Worm (Caenorhabditis elegans) whole organism, late embryonic: ENCODE measurements around the gene Y69A2AR.1.
A peak's percentile ranks its signal among the peaks of the same experiment; 100 is the strongest.

Source experiments
- K02D7.2 ChIP-seq: sonication (generic microtip); optimal IDR thresholded peaks from 2 replicates; lab custom pipeline; 2017; ENCODE audit warnings: mild to moderate bottlenecking, missing genetic modification characterization, missing compliant biosample characterization
- K09A11.1 ChIP-seq: sonication (generic microtip); optimal IDR thresholded peaks from 2 replicates; lab custom pipeline; 2017; ENCODE audit warnings: antibody characterized with exemption, mild to moderate bottlenecking, missing genetic modification characterization, missing compliant biosample characterization; ENCODE audit not compliant: insufficient read depth
- T23F11.4 ChIP-seq: fragments of 200-800 bp; sonication (Bioruptor generic); optimal IDR thresholded peaks from 2 replicates; lab custom pipeline; 2018; ENCODE audit warnings: mild to moderate bottlenecking, missing genetic modification characterization, missing compliant biosample characterization
- Y22D7AL.16 ChIP-seq: sonication (generic microtip); optimal IDR thresholded peaks from 2 replicates; lab custom pipeline; 2016; ENCODE audit warnings: missing genetic modification characterization, missing compliant biosample characterization
- ahr-1 ChIP-seq: sonication (generic microtip); optimal IDR thresholded peaks from 2 replicates; lab custom pipeline; 2016; ENCODE audit warnings: missing genetic modification characterization, missing compliant biosample characterization
- ceh-2 ChIP-seq: sonication (generic microtip); optimal IDR thresholded peaks from 2 replicates; lab custom pipeline; 2016; ENCODE audit warnings: missing genotype, missing genetic modification characterization, missing compliant biosample characterization
- ceh-22 ChIP-seq: sonication (generic microtip); optimal IDR thresholded peaks from 2 replicates; lab custom pipeline; 2017; ENCODE audit warnings: missing biosample characterization, missing genetic modification characterization
- ceh-24 ChIP-seq: sonication (generic microtip); optimal IDR thresholded peaks from 2 replicates; lab custom pipeline; 2016; ENCODE audit warnings: mild to moderate bottlenecking, missing genetic modification characterization, missing compliant biosample characterization
- ceh-30 ChIP-seq: fragments of 150-350 bp; optimal IDR thresholded peaks from 2 replicates; lab custom pipeline; 2014; ENCODE audit warnings: missing biosample characterization, missing genetic modification characterization
- ceh-6 ChIP-seq: fragments of 200-800 bp; sonication (Bioruptor generic); optimal IDR thresholded peaks from 2 replicates; lab custom pipeline; 2018; ENCODE audit warnings: mild to moderate bottlenecking, missing genetic modification characterization, missing compliant biosample characterization
- ceh-9 ChIP-seq: sonication (generic microtip); optimal IDR thresholded peaks from 2 replicates; lab custom pipeline; 2016; ENCODE audit warnings: mild to moderate bottlenecking, missing genetic modification characterization, inconsistent platforms, missing compliant biosample characterization
- dmd-4 ChIP-seq: sonication (generic microtip); optimal IDR thresholded peaks from 2 replicates; lab custom pipeline; 2016; ENCODE audit warnings: borderline replicate concordance, missing genetic modification characterization, missing compliant biosample characterization
- dve-1 ChIP-seq: sonication (generic microtip); optimal IDR thresholded peaks from 2 replicates; lab custom pipeline; 2017; ENCODE audit warnings: antibody characterized with exemption, mild to moderate bottlenecking, missing genetic modification characterization, missing compliant biosample characterization
- elt-2 ChIP-seq: sonication (generic microtip); optimal IDR thresholded peaks from 2 replicates; lab custom pipeline; 2016; ENCODE audit warnings: missing genetic modification reagents, missing genetic modification characterization, missing compliant biosample characterization
- elt-4 ChIP-seq: sonication (generic microtip); optimal IDR thresholded peaks from 2 replicates; lab custom pipeline; 2016; ENCODE audit warnings: missing genetic modification characterization, missing compliant biosample characterization
- ets-4 ChIP-seq: sonication (generic microtip); optimal IDR thresholded peaks from 2 replicates; lab custom pipeline; 2016; ENCODE audit warnings: missing genetic modification characterization, missing compliant biosample characterization
- fax-1 ChIP-seq: sonication (generic microtip); optimal IDR thresholded peaks from 2 replicates; lab custom pipeline; 2016; ENCODE audit warnings: missing genotype, missing genetic modification characterization, missing compliant biosample characterization
- fkh-10 ChIP-seq: fragments of 150-350 bp; optimal IDR thresholded peaks from 2 replicates; lab custom pipeline; 2014; ENCODE audit warnings: missing biosample characterization, missing genetic modification reagents, missing genetic modification characterization
- fkh-6 ChIP-seq: sonication (generic microtip); optimal IDR thresholded peaks from 2 replicates; lab custom pipeline; 2016; ENCODE audit warnings: missing genetic modification characterization, missing compliant biosample characterization
- hlh-13 ChIP-seq: fragments of 200-800 bp; sonication (Bioruptor generic); optimal IDR thresholded peaks from 2 replicates; lab custom pipeline; 2018; ENCODE audit warnings: mild to moderate bottlenecking, missing genetic modification characterization, missing compliant biosample characterization
- hlh-6 ChIP-seq: sonication (generic microtip); optimal IDR thresholded peaks from 2 replicates; lab custom pipeline; 2016; ENCODE audit warnings: missing genotype, missing genetic modification characterization, missing compliant biosample characterization
- hlh-8 ChIP-seq: sonication (generic microtip); optimal IDR thresholded peaks from 2 replicates; lab custom pipeline; 2016; ENCODE audit warnings: missing genotype, missing genetic modification characterization, missing compliant biosample characterization
- madf-2 ChIP-seq: sonication (generic microtip); optimal IDR thresholded peaks from 2 replicates; lab custom pipeline; 2017; ENCODE audit warnings: missing genetic modification characterization, missing compliant biosample characterization
- nhr-11 ChIP-seq: fragments of 150-350 bp; optimal IDR thresholded peaks from 2 replicates; lab custom pipeline; 2014; ENCODE audit warnings: missing biosample characterization, missing genetic modification characterization
- nhr-232 ChIP-seq: sonication (generic microtip); optimal IDR thresholded peaks from 2 replicates; lab custom pipeline; 2016; ENCODE audit warnings: missing genetic modification characterization, missing compliant biosample characterization
- pag-3 ChIP-seq: sonication (generic microtip); optimal IDR thresholded peaks from 2 replicates; lab custom pipeline; 2016; ENCODE audit warnings: missing compliant biosample characterization, missing genetic modification characterization, borderline replicate concordance
- pax-1 ChIP-seq: fragments of 150-350 bp; optimal IDR thresholded peaks from 2 replicates; lab custom pipeline; 2014; ENCODE audit warnings: missing biosample characterization, missing genetic modification characterization
- pqm-1 ChIP-seq: sonication (generic microtip); optimal IDR thresholded peaks from 2 replicates; lab custom pipeline; 2016; ENCODE audit warnings: missing genetic modification characterization, missing compliant biosample characterization
- pros-1 ChIP-seq: fragments of 150-350 bp; optimal IDR thresholded peaks from 2 replicates; lab custom pipeline; 2014; ENCODE audit warnings: missing biosample characterization, missing genetic modification reagents, missing genetic modification characterization
- ref-2 ChIP-seq: sonication (generic microtip); optimal IDR thresholded peaks from 2 replicates; lab custom pipeline; 2016; ENCODE audit warnings: missing genetic modification characterization, missing compliant biosample characterization
- rnt-1 ChIP-seq: sonication (generic microtip); optimal IDR thresholded peaks from 2 replicates; lab custom pipeline; 2016; ENCODE audit warnings: missing genetic modification characterization, missing compliant biosample characterization
- sdc-2 ChIP-seq: sonication (generic microtip); optimal IDR thresholded peaks from 2 replicates; lab custom pipeline; 2016; ENCODE audit warnings: missing genotype, missing genetic modification characterization, missing compliant biosample characterization
- sox-4 ChIP-seq: sonication (generic microtip); optimal IDR thresholded peaks from 2 replicates; lab custom pipeline; 2017; ENCODE audit warnings: mild to moderate bottlenecking, missing genetic modification characterization, inconsistent platforms, missing compliant biosample characterization
- syd-9 ChIP-seq: sonication (generic microtip); optimal IDR thresholded peaks from 2 replicates; lab custom pipeline; 2016; ENCODE audit warnings: mild to moderate bottlenecking, missing genetic modification characterization, moderate library complexity, missing compliant biosample characterization
- tbx-2 ChIP-seq: sonication (generic microtip); optimal IDR thresholded peaks from 2 replicates; lab custom pipeline; 2016; ENCODE audit warnings: missing genetic modification characterization, missing compliant biosample characterization
- tbx-7 ChIP-seq: sonication (generic microtip); optimal IDR thresholded peaks from 2 replicates; lab custom pipeline; 2016; ENCODE audit warnings: missing genotype, missing genetic modification characterization, missing compliant biosample characterization
- unc-3 ChIP-seq, 2 experiments: fragments of 200-800 bp in 1 of 2; sonication (Bioruptor generic) in 1 of 2; sonication (generic microtip) in 1 of 2; conservative IDR thresholded peaks in 1 of 2; optimal IDR thresholded peaks in 1 of 2; 2 replicates each; pipeline versions ENCODE4 v1.3.6 to Lab custom; 2016 to 2022; ENCODE audit warnings: missing compliant biosample characterization in 2 of 2, missing genetic modification characterization in 2 of 2, missing genetic modification reagents in 1 of 2
- unc-42 ChIP-seq: sonication (generic microtip); optimal IDR thresholded peaks from 2 replicates; lab custom pipeline; 2016; ENCODE audit warnings: missing genotype, missing genetic modification characterization, missing compliant biosample characterization
- unc-55 ChIP-seq: sonication (generic microtip); optimal IDR thresholded peaks from 2 replicates; lab custom pipeline; 2017; ENCODE audit warnings: missing biosample characterization, missing genetic modification reagents, missing genetic modification characterization
- zip-5 ChIP-seq: sonication (generic microtip); optimal IDR thresholded peaks from 2 replicates; lab custom pipeline; 2016; ENCODE audit warnings: missing genetic modification characterization, missing compliant biosample characterization
- ztf-16 ChIP-seq: sonication (generic microtip); optimal IDR thresholded peaks from 2 replicates; lab custom pipeline; 2017; ENCODE audit warnings: missing genetic modification characterization, missing compliant biosample characterization

The Y69A2AR.1 gene

ce11 chrIV:2666586-2667100, at the start of gene Y69A2AR.1:
Gene Y69A2AR.1 (plus strand): TSS chrIV:2667050.
- TF ChIP-seq fkh-6 (tag; lab: Kevin White, UChicago) = no peak
- TF ChIP-seq pag-3 (tag; lab: Kevin White, UChicago) = no peak
- no peak for TF ChIP-seq unc-42 (tag; lab: Kevin White, UChicago)
- no peak for TF ChIP-seq ahr-1
- no peak for TF ChIP-seq tbx-2 (tag; lab: Kevin White, UChicago)
- TF ChIP-seq madf-2 (tag; lab: Kevin White, UChicago) = no peak
- TF ChIP-seq nhr-11 (tag; lab: Kevin White, UChicago) = no peak
- TF ChIP-seq ceh-24 = no peak
- no peak for TF ChIP-seq T23F11.4 (GFP tag; lab: Kevin White, UChicago)
- TF ChIP-seq dve-1 (tag; lab: Kevin White, UChicago) = no peak
- TF ChIP-seq ceh-22 (tag; lab: Kevin White, UChicago) = no peak
- TF ChIP-seq zip-5 (tag; lab: Kevin White, UChicago) = no peak
- TF ChIP-seq pqm-1 (tag; lab: Kevin White, UChicago) = no peak
- no peak for TF ChIP-seq hlh-6 (tag; lab: Kevin White, UChicago)

ce11 chrIV:2618611-2619010, 48.2 kb upstream of the Y69A2AR.1 start, which contains the start of gene smf-3:
Gene smf-3 (plus strand): TSS chrIV:2618869.
- TF ChIP-seq elt-2 (tag; lab: Kevin White, UChicago) (peak; percentile 83), Y22D7AL.16 (tag; lab: Kevin White, UChicago) (no peak)

ce11 chrIV:2628171-2628570, 38.7 kb upstream of the Y69A2AR.1 start, which contains the start of gene ngn-1:
Gene ngn-1 (minus strand): TSS chrIV:2628271.
- TF ChIP-seq sdc-2 = no peak

ce11 chrIV:2630145-2630544, 36.7 kb upstream of the Y69A2AR.1 start:
- no peak for TF ChIP-seq ceh-30
- peak; percentile 68 for TF ChIP-seq elt-2 (tag; lab: Kevin White, UChicago)

ce11 chrIV:2634992-2635391, 31.9 kb upstream of the Y69A2AR.1 start:
- TF ChIP-seq K09A11.1 (no peak), hlh-13 (GFP tag; lab: Kevin White, UChicago) (no peak), ets-4 (tag; lab: Kevin White, UChicago) (no peak), elt-4 (tag; lab: Kevin White, UChicago) (no peak), syd-9 (tag; lab: Kevin White, UChicago) (no peak), nhr-232 (tag; lab: Kevin White, UChicago) (no peak), ceh-2 (no peak), pros-1 (tag; lab: Kevin White, UChicago) (no peak), fkh-10 (GFP tag; lab: Kevin White, UChicago) (no peak)
- TF ChIP-seq, all 69 proteins: peak for 0

- no peak for TF ChIP-seq fax-1 (tag; lab: Kevin White, UChicago)
- no peak for TF ChIP-seq madf-2 (tag; lab: Kevin White, UChicago)
- TF ChIP-seq fkh-6 (tag; lab: Kevin White, UChicago) = no peak
- TF ChIP-seq sox-4 = peak; percentile 38
- TF ChIP-seq K02D7.2 (tag; lab: Kevin White, UChicago) = peak; percentile 63
- peak; percentile 9 for TF ChIP-seq ztf-16 (tag; lab: Kevin White, UChicago)
- no peak for TF ChIP-seq hlh-6 (tag; lab: Kevin White, UChicago)
- TF ChIP-seq pax-1 (tag; lab: Kevin White, UChicago) = no peak
- TF ChIP-seq ref-2 (tag; lab: Kevin White, UChicago) = peak; percentile 10
- no peak for TF ChIP-seq elt-4 (tag; lab: Kevin White, UChicago)
- 0 out of 2 replicates have a peak, but pooled peaks have one; percentile 57 for TF ChIP-seq unc-3 (GFP tag; conservative IDR thresholded peaks at IDR 0.05; lab: Robert Waterston, UW)
- TF ChIP-seq unc-3 (tag; optimal IDR thresholded peaks at IDR 0.05; lab: Kevin White, UChicago) = no peak
- no peak for TF ChIP-seq syd-9 (tag; lab: Kevin White, UChicago)
- TF ChIP-seq Y22D7AL.16 (tag; lab: Kevin White, UChicago) = peak; percentile 59
- TF ChIP-seq dmd-4 = no peak
- no peak for TF ChIP-seq unc-55 (GFP tag; lab: Kevin White, UChicago)
- TF ChIP-seq pag-3 (tag; lab: Kevin White, UChicago) = no peak
- TF ChIP-seq ceh-6 (GFP tag; lab: Kevin White, UChicago) = peak; percentile 40
- peak; percentile 11 for TF ChIP-seq rnt-1 (tag; lab: Kevin White, UChicago)
- TF ChIP-seq ceh-9 (tag; lab: Kevin White, UChicago) = peak; percentile 65
- TF ChIP-seq tbx-7 (tag; lab: Kevin White, UChicago) = no peak
- no peak for TF ChIP-seq dve-1 (tag; lab: Kevin White, UChicago)
- TF ChIP-seq hlh-8 = no peak
- TF ChIP-seq unc-42 (tag; lab: Kevin White, UChicago) = no peak
Measured at ce11 chrIV:2639666-2640273, 27.1 kb upstream of the Y69A2AR.1 start.
